Fruit fly (Drosophila melanogaster): ENCODE data around the gene CG1999.

DNA sequence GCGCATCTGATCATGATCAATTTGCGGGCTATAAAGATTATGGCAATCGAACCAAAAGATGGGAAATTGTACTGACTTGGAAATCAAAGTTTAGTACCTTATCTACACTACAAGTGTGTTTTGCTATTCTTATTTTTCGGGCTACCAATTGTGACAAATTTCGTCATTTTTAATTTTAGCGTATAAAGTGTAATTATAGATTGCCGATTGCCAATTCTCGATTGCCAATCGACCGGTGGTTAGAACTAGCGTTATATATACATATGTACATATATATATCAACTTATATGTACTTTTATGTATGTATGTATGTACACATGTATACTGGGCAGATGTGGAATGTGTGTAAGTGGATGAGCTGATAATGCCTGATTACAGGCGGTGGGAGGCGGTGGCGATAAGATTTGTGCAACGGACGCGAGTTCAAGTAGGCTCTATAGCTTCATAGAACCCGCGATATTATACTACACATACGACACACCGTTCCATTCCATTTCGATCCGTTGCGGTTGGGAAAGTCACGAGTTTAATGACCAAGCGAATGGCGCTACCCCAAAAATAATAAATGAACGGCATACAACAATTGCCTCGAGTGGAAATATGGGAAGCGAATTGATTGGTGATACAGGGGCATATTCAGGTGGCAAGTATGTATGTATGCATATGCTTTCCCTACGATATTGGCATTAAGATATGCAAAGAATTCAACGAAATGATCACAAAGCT, 42.5 kb upstream of the CG1999 start:
- TF ChIP-seq Hr96 (GFP tag; optimal IDR thresholded peaks at IDR 0.05), result no peak
- TF ChIP-seq Clk (GFP tag; optimal IDR thresholded peaks at IDR 0.05), result no peak
- no peak for TF ChIP-seq CG12768 (GFP tag; optimal IDR thresholded peaks at IDR 0.05)
